Worm (Caenorhabditis elegans): ENCODE measurements around the gene nrf-6.

ce11 chrII:7981084-7981483 is 51.4 kb downstream of the nrf-6 start:
- TF ChIP-seq nhr-237 (tag; optimal IDR thresholded peaks at IDR 0.05) (no peak), nhr-28 (tag; optimal IDR thresholded peaks at IDR 0.05) (no peak), lsy-2 (tag; optimal IDR thresholded peaks at IDR 0.05) (no peak), pha-4 (tag; optimal IDR thresholded peaks at IDR 0.05) (no peak), lin-13 (tag; optimal IDR thresholded peaks at IDR 0.05) (no peak), unc-62 (GFP tag; optimal IDR thresholded peaks at IDR 0.05) (no peak), ztf-11 (tag; optimal IDR thresholded peaks at IDR 0.05) (no peak), nhr-76 (tag; optimal IDR thresholded peaks at IDR 0.05) (no peak), tbx-8 (GFP tag; optimal IDR thresholded peaks at IDR 0.05) (no peak), mls-2 (tag; optimal IDR thresholded peaks at IDR 0.05) (no peak), nhr-2 (tag; optimal IDR thresholded peaks at IDR 0.05) (no peak), snpc-4 (tag; optimal IDR thresholded peaks at IDR 0.05) (no peak), nhr-12 (tag; optimal IDR thresholded peaks at IDR 0.05) (no peak)

All from whole organism, mixed stage, embryonic.